Worm (Caenorhabditis elegans): ENCODE data around the gene Y38H8A.12.

The Y38H8A.12 gene

ce11 chrIV:13510049-13510448 lies 49.3 kb upstream of the Y38H8A.12 start (continued):
- 0 out of 2 replicates have a peak, but pooled peaks have one; percentile 54 for TF ChIP-seq C17E4.6 (GFP tag; IDR thresholded peaks at IDR 0.05)
- peak; percentile 31 for TF ChIP-seq tlf-1 (GFP tag; optimal IDR thresholded peaks at IDR 0.05)
- TF ChIP-seq T07F8.4 (tag; optimal IDR thresholded peaks at IDR 0.05) = no peak
- peak; percentile 44 for TF ChIP-seq snpc-3.4 (tag; optimal IDR thresholded peaks at IDR 0.05)
- TF ChIP-seq attf-6 (GFP tag; IDR thresholded peaks at IDR 0.05) = peak; percentile 92
- TF ChIP-seq zfh-2 (GFP tag; conservative IDR thresholded peaks at IDR 0.05) = no peak
- peak; percentile 78; the same call in 1 of the 2 replicates for TF ChIP-seq B0336.3 (GFP tag; IDR thresholded peaks at IDR 0.05)
- TF ChIP-seq mxl-1 (tag; optimal IDR thresholded peaks at IDR 0.05) = no peak
- TF ChIP-seq Y56A3A.18 (GFP tag; IDR thresholded peaks at IDR 0.05) = peak; percentile 14; the same call in 1 of the 2 replicates
- peak; percentile 24; the same call in 1 of the 2 replicates for TF ChIP-seq hmg-1.2 (GFP tag; IDR thresholded peaks at IDR 0.05)
- peak; percentile 83 for TF ChIP-seq madf-6 (GFP tag; IDR thresholded peaks at IDR 0.05)
- no peak for TF ChIP-seq hmg-20 (GFP tag; IDR thresholded peaks at IDR 0.05)
- peak; percentile 33 for TF ChIP-seq ztf-18 (tag; optimal IDR thresholded peaks at IDR 0.05)
- no peak for TF ChIP-seq let-526 (GFP tag; IDR thresholded peaks at IDR 0.05)
- TF ChIP-seq tbp1 (GFP tag; optimal IDR thresholded peaks at IDR 0.05) = peak; percentile 32
- peak; percentile 48 for TF ChIP-seq xnd-1 (tag; optimal IDR thresholded peaks at IDR 0.05)
- TF ChIP-seq rec-8 (tag; optimal IDR thresholded peaks at IDR 0.05) = no peak
- 0 out of 2 replicates have a peak, but pooled peaks have one; percentile 28 for TF ChIP-seq ztf-28 (GFP tag; IDR thresholded peaks at IDR 0.05)
- no peak for TF ChIP-seq pha-4 (tag; optimal IDR thresholded peaks at IDR 0.05)
- no peak for TF ChIP-seq cebp-1 (GFP tag; IDR thresholded peaks at IDR 0.05)
- peak; percentile 38 for TF ChIP-seq cebp-1 (tag; optimal IDR thresholded peaks at IDR 0.05)
- TF ChIP-seq cebp-2 (GFP tag; IDR thresholded peaks at IDR 0.05) = 0 out of 2 replicates have a peak, but pooled peaks have one; percentile 18
- peak; percentile 29; the same call in 1 of the 2 replicates for TF ChIP-seq pbrm-1 (GFP tag; IDR thresholded peaks at IDR 0.05)

ce11 chrIV:13508924-13509323 lies 48.1 kb upstream of the Y38H8A.12 start, which contains the start of gene afmd-2:
Gene afmd-2, plus strand, starts transcription at chrIV:13509224.
- TF ChIP-seq nhr-80 (tag; optimal IDR thresholded peaks at IDR 0.05) (peak; percentile 1), ztf-6 (GFP tag; IDR thresholded peaks at IDR 0.05) (no peak)

DNA sequence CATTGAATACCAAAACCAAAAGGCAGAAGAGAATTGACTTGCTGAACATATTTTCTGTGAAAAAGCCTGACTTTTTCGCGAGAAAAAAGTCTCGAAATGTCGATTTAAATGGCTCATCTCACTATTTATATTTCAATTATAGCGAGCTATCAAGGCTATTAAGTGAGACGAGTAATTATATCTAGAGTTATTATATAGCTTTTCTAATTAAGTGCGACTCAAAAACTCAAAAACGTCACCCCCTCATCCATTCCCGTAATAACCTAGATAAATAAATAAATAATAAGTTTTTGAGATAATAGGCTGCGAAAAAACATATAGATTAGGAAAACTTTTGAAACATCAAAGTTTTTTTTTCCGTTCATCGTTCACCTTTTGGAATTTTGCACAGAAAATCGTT lies 44.9 kb upstream of the Y38H8A.12 start, which contains the start of gene nlp-17:
Gene nlp-17, minus strand, starts transcription at position 101 of the 400 bp plus-strand sequence.
- TF ChIP-seq ztf-25 (GFP tag; IDR thresholded peaks at IDR 0.05) (no peak), hsf-1 (GFP tag; IDR thresholded peaks at IDR 0.05) (no peak), egrh-3 (GFP tag; IDR thresholded peaks at IDR 0.05) (no peak), unc-130 (GFP tag; optimal IDR thresholded peaks at IDR 0.05) (no peak), bed-1 (GFP tag; IDR thresholded peaks at IDR 0.05) (no peak), C06A6.2 (GFP tag; conservative IDR thresholded peaks at IDR 0.05) (no peak), tbx-9 (tag; optimal IDR thresholded peaks at IDR 0.05; ENCODE audit: borderline replicate concordance) (no peak), Y53F4B.3 (GFP tag; IDR thresholded peaks at IDR 0.05) (no peak)

DNA sequence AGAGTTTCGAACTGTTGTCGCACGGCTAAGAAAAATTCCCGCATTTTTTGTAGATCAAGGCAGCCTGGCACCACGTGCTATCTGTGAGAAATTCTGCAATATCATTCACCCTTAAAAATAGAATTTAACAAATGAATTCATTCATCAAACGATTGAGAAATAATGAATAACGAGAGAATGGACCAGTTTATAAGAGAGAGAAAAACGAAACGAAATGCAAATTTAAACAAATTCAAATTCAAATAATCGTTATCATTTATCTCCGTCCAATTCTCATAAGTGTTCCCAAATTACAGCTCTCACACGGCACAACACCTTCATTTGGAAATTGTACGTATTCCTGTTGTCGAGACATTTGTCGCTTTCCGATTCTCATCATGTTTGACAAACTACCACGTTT lies 44.4 kb upstream of the Y38H8A.12 start, which contains the start of gene seld-1:
Gene seld-1, plus strand, starts transcription at position 301 of the 400 bp plus-strand sequence.
- no peak for TF ChIP-seq ekl-4 (GFP tag; IDR thresholded peaks at IDR 0.05)
- no peak for TF ChIP-seq lsy-27 (tag; optimal IDR thresholded peaks at IDR 0.05; ENCODE audit: borderline replicate concordance, insufficient read depth)
- no peak for TF ChIP-seq tlf-1 (GFP tag; optimal IDR thresholded peaks at IDR 0.05)
- no peak for TF ChIP-seq ceh-91 (GFP tag; IDR thresholded peaks at IDR 0.05)
- no peak for TF ChIP-seq chd-7 (tag; optimal IDR thresholded peaks at IDR 0.05)
- no peak for TF ChIP-seq die-1 (tag; optimal IDR thresholded peaks at IDR 0.05)
- TF ChIP-seq dpl-1 (GFP tag; optimal IDR thresholded peaks at IDR 0.05) = no peak
- TF ChIP-seq F55B11.4 (tag; optimal IDR thresholded peaks at IDR 0.05; ENCODE audit: borderline replicate concordance, insufficient read depth) = no peak
- TF ChIP-seq ceh-79 (tag; optimal IDR thresholded peaks at IDR 0.05) = no peak
- no peak for TF ChIP-seq F57C9.4 (tag; optimal IDR thresholded peaks at IDR 0.05)

Data from whole organism, young adult.